Fruit fly (Drosophila melanogaster) whole organism, embryonic: Measurements from ENCODE around the gene CG42693.

ENCODE experiments used
- Adf1 ChIP-seq: fragments of 200-800 bp; sonication (Bioruptor generic); IDR thresholded peaks from 2 replicates; pipeline ENCODE4 v1.3.6; 2022; ENCODE audit warnings: missing biosample characterization, missing genetic modification characterization
- Awh ChIP-seq: fragments of 200-800 bp; sonication (Bioruptor generic); IDR thresholded peaks from 2 replicates; pipeline ENCODE4, ENCODE4 v1.3.6; 2022; ENCODE audit warnings: missing biosample characterization, missing genetic modification characterization
- Blimp-1 ChIP-seq: fragments of 200-800 bp; sonication (Bioruptor generic); optimal IDR thresholded peaks from 3 replicates; lab custom pipeline; 2018; ENCODE audit warnings: missing biosample characterization, missing genetic modification characterization, mild to moderate bottlenecking, moderate library complexity, missing genetic modification reagents
- CG10209 ChIP-seq: fragments of 200-800 bp; sonication (Bioruptor generic); optimal IDR thresholded peaks from 3 replicates; lab custom pipeline; 2017; ENCODE audit warnings: missing biosample characterization, mild to moderate bottlenecking, missing genetic modification characterization, missing genetic modification reagents
- CG10654 ChIP-seq: fragments of 200-800 bp; sonication (Bioruptor generic); optimal IDR thresholded peaks from 2 replicates; lab custom pipeline; 2016; ENCODE audit warnings: missing biosample characterization, missing genetic modification characterization
- CG12942 ChIP-seq: fragments of 200-800 bp; sonication (Bioruptor generic); optimal IDR thresholded peaks from 3 replicates; lab custom pipeline; 2016; ENCODE audit warnings: missing biosample characterization, missing genetic modification characterization
- CG14014 ChIP-seq: fragments of 200-800 bp; sonication (Bioruptor generic); IDR thresholded peaks from 2 replicates; pipeline ENCODE4 v1.3.6; 2022; ENCODE audit warnings: missing biosample characterization, missing genetic modification characterization
- CG15479 ChIP-seq: fragments of 200-800 bp; sonication (Bioruptor generic); optimal IDR thresholded peaks from 3 replicates; lab custom pipeline; 2019; ENCODE audit warnings: missing biosample characterization, mild to moderate bottlenecking, missing genetic modification characterization, moderate library complexity
- CG1602 ChIP-seq: fragments of 200-800 bp; sonication (Bioruptor generic); optimal IDR thresholded peaks from 3 replicates; lab custom pipeline; 2016; ENCODE audit warnings: missing biosample characterization, missing genetic modification characterization
- CG16813 ChIP-seq: fragments of 200-800 bp; sonication (Bioruptor generic); IDR thresholded peaks from 3 replicates; pipeline ENCODE4 v1.3.6; 2022; ENCODE audit warnings: missing biosample characterization, missing genetic modification characterization; ENCODE audit not compliant: partially characterized antibody
- CG17328 ChIP-seq: fragments of 200-800 bp; sonication (Bioruptor generic); IDR thresholded peaks from 2 replicates; pipeline ENCODE4 v1.3.6; 2022; ENCODE audit warnings: missing biosample characterization, missing genetic modification characterization
- CG17385 ChIP-seq: fragments of 200-800 bp; sonication (Bioruptor generic); optimal IDR thresholded peaks from 3 replicates; lab custom pipeline; 2018; ENCODE audit warnings: missing biosample characterization, mild to moderate bottlenecking, missing genetic modification characterization
- CG2712 ChIP-seq: fragments of 200-800 bp; optimal IDR thresholded peaks from 3 replicates; lab custom pipeline; 2019; ENCODE audit warnings: missing biosample characterization, mild to moderate bottlenecking, missing genetic modification characterization, moderate library complexity
- CG30431 ChIP-seq: fragments of 200-800 bp; sonication (Bioruptor generic); optimal IDR thresholded peaks from 2 replicates; lab custom pipeline; 2017; ENCODE audit warnings: missing biosample characterization, missing genetic modification characterization
- CG3847 ChIP-seq: fragments of 200-800 bp; sonication (Bioruptor generic); IDR thresholded peaks from 2 replicates; pipeline ENCODE4 v1.3.6; 2022; ENCODE audit warnings: missing biosample characterization, missing genetic modification characterization
- CG4617 ChIP-seq: fragments of 200-800 bp; sonication (Bioruptor generic); optimal IDR thresholded peaks from 3 replicates; lab custom pipeline; 2016; ENCODE audit warnings: missing biosample characterization, missing genetic modification characterization, borderline replicate concordance
- CG4707 ChIP-seq: fragments of 200-800 bp; sonication (Bioruptor generic); optimal IDR thresholded peaks from 2 replicates; lab custom pipeline; 2018; ENCODE audit warnings: missing biosample characterization, mild to moderate bottlenecking, missing genetic modification characterization, moderate library complexity
- CG8089 ChIP-seq: fragments of 200-800 bp; sonication (Bioruptor generic); optimal IDR thresholded peaks from 3 replicates; lab custom pipeline; 2016; ENCODE audit warnings: missing biosample characterization, missing genetic modification characterization
- CG8765 ChIP-seq: fragments of 200-800 bp; sonication (Bioruptor generic); IDR thresholded peaks from 2 replicates; pipeline ENCODE4 v1.3.6; 2022; ENCODE audit warnings: missing biosample characterization, missing genetic modification characterization
- CG8944 ChIP-seq: fragments of 200-800 bp; sonication (Bioruptor generic); optimal IDR thresholded peaks from 3 replicates; lab custom pipeline; 2016; ENCODE audit warnings: missing biosample characterization, missing genetic modification characterization
- Dad ChIP-seq: fragments of 200-800 bp; sonication (Bioruptor generic); optimal IDR thresholded peaks from 3 replicates; lab custom pipeline; 2016; ENCODE audit warnings: missing biosample characterization, missing genetic modification characterization
- Doc2 ChIP-seq: fragments of 200-800 bp; sonication (Bioruptor generic); IDR thresholded peaks from 2 replicates; pipeline ENCODE4 v1.3.6; 2022; ENCODE audit warnings: missing biosample characterization, missing genetic modification characterization
- Hr3 ChIP-seq: fragments of 200-800 bp; sonication (Bioruptor generic); optimal IDR thresholded peaks from 3 replicates; lab custom pipeline; 2016; ENCODE audit warnings: missing biosample characterization, missing genetic modification characterization
- Lhr ChIP-seq: fragments of 200-800 bp; sonication (Bioruptor generic); optimal IDR thresholded peaks from 3 replicates; lab custom pipeline; 2017; ENCODE audit warnings: mild to moderate bottlenecking, missing biosample characterization, missing genetic modification reagents, missing genetic modification characterization
- Oli ChIP-seq: fragments of 200-800 bp; sonication (Bioruptor generic); optimal IDR thresholded peaks from 2 replicates; lab custom pipeline; 2018; ENCODE audit warnings: missing biosample characterization, mild to moderate bottlenecking, missing genetic modification characterization, moderate library complexity
- Optix ChIP-seq: fragments of 200-800 bp; sonication (Bioruptor generic); IDR thresholded peaks from 3 replicates; pipeline ENCODE4 v1.3.6; 2022; ENCODE audit warnings: missing biosample characterization, missing genetic modification characterization
- Rfx ChIP-seq: fragments of 200-800 bp; sonication (Bioruptor generic); IDR thresholded peaks from 2 replicates; pipeline ENCODE4 v1.3.6; 2022; ENCODE audit warnings: missing biosample characterization, missing genetic modification characterization
- Side ChIP-seq: fragments of 200-800 bp; sonication (Bioruptor generic); optimal IDR thresholded peaks from 2 replicates; lab custom pipeline; 2016; ENCODE audit warnings: missing biosample characterization, missing genetic modification characterization
- Sry-δ ChIP-seq: fragments of 200-800 bp; sonication (Bioruptor generic); optimal IDR thresholded peaks from 2 replicates; lab custom pipeline; 2016; ENCODE audit warnings: missing biosample characterization, missing genetic modification characterization
- Trl ChIP-seq, 3 experiments: fragments of >200 bp in 2 of 3; fragments of 200-800 bp in 1 of 3; sonication (Bioruptor generic) in 1 of 3; optimal IDR thresholded peaks; 2 replicates in 1 of 3; 3 replicates in 2 of 3; lab custom pipeline; 2016 to 2017; ENCODE audit warnings: missing biosample characterization in 1 of 3, missing genetic modification characterization in 1 of 3
- Xbp1 ChIP-seq: fragments of 200-800 bp; sonication (Bioruptor generic); optimal IDR thresholded peaks from 3 replicates; lab custom pipeline; 2016; ENCODE audit warnings: missing biosample characterization, mild to moderate bottlenecking, missing genetic modification characterization
- ase ChIP-seq: fragments of 200-800 bp; sonication (Bioruptor generic); IDR thresholded peaks from 3 replicates; pipeline ENCODE4 v1.3.6; 2022; ENCODE audit warnings: missing biosample characterization, missing genetic modification characterization
- az2 ChIP-seq: fragments of 200-800 bp; sonication (Bioruptor generic); optimal IDR thresholded peaks from 3 replicates; lab custom pipeline; 2016; ENCODE audit warnings: missing biosample characterization, missing genetic modification characterization
- br ChIP-seq: fragments of >200 bp; optimal IDR thresholded peaks from 2 replicates; lab custom pipeline; 2017
- cg ChIP-seq: fragments of 200-800 bp; sonication (Bioruptor generic); optimal IDR thresholded peaks from 3 replicates; lab custom pipeline; 2019; ENCODE audit warnings: missing biosample characterization, mild to moderate bottlenecking, missing genetic modification characterization, moderate library complexity
- dmrt11E ChIP-seq: fragments of 200-800 bp; sonication (Bioruptor generic); optimal IDR thresholded peaks from 3 replicates; lab custom pipeline; 2018; ENCODE audit warnings: missing biosample characterization, mild to moderate bottlenecking, missing genetic modification characterization, moderate library complexity
- ewg ChIP-seq: fragments of 200-800 bp; sonication (Bioruptor generic); optimal IDR thresholded peaks from 3 replicates; lab custom pipeline; 2017; ENCODE audit warnings: mild to moderate bottlenecking, missing biosample characterization, missing genetic modification reagents, missing genetic modification characterization
- fd96Cb ChIP-seq: fragments of 200-800 bp; sonication (Bioruptor generic); optimal IDR thresholded peaks from 2 replicates; lab custom pipeline; 2018; ENCODE audit warnings: missing biosample characterization, mild to moderate bottlenecking, missing genetic modification characterization, moderate library complexity
- gem ChIP-seq: fragments of 200-800 bp; sonication (Bioruptor generic); optimal IDR thresholded peaks from 2 replicates; lab custom pipeline; 2019; ENCODE audit warnings: missing biosample characterization, mild to moderate bottlenecking, missing genetic modification characterization, moderate library complexity
- nom ChIP-seq: fragments of 200-800 bp; sonication (Bioruptor generic); optimal IDR thresholded peaks from 2 replicates; lab custom pipeline; 2017; ENCODE audit warnings: missing biosample characterization, missing genetic modification characterization, mild to moderate bottlenecking, moderate library complexity, missing genetic modification reagents
- pan ChIP-seq, 4 experiments: fragments of >200 bp in 3 of 4; fragments of 200-800 bp in 1 of 4; sonication (Bioruptor generic) in 1 of 4; optimal IDR thresholded peaks in 3 of 4; IDR thresholded peaks in 1 of 4; 2 replicates each; pipeline versions ENCODE4 v1.3.6 to Lab custom; 2017 to 2022; ENCODE audit warnings: missing biosample characterization in 2 of 4, missing genetic modification characterization in 2 of 4, mixed read lengths in 1 of 4
- pfk ChIP-seq: fragments of 200-800 bp; sonication (Bioruptor generic); optimal IDR thresholded peaks from 2 replicates; lab custom pipeline; 2018; ENCODE audit warnings: missing biosample characterization, mild to moderate bottlenecking, missing genetic modification characterization, moderate library complexity
- sc ChIP-seq, 3 experiments: fragments of >200 bp in 2 of 3; fragments of 200-800 bp in 1 of 3; sonication (Bioruptor generic) in 1 of 3; optimal IDR thresholded peaks; 2 replicates in 2 of 3; 3 replicates in 1 of 3; lab custom pipeline; 2017; ENCODE audit warnings: mild to moderate bottlenecking in 1 of 3, missing biosample characterization in 1 of 3, missing genetic modification characterization in 1 of 3, missing genetic modification reagents in 1 of 3
- sd ChIP-seq: fragments of 200-800 bp; sonication (Bioruptor generic); optimal IDR thresholded peaks from 3 replicates; lab custom pipeline; 2018; ENCODE audit warnings: missing biosample characterization, mild to moderate bottlenecking, missing genetic modification characterization, moderate library complexity
- slp2 ChIP-seq: fragments of 200-800 bp; sonication (Bioruptor generic); optimal IDR thresholded peaks from 2 replicates; lab custom pipeline; 2016; ENCODE audit warnings: missing biosample characterization, missing genetic modification characterization
- tio ChIP-seq: fragments of 200-800 bp; sonication (Bioruptor generic); optimal IDR thresholded peaks from 2 replicates; lab custom pipeline; 2017; ENCODE audit warnings: missing biosample characterization, missing genetic modification characterization, inconsistent platforms
- trem ChIP-seq: fragments of 200-800 bp; optimal IDR thresholded peaks from 3 replicates; lab custom pipeline; 2019; ENCODE audit warnings: missing biosample characterization, mild to moderate bottlenecking, missing genetic modification characterization, moderate library complexity
- twi ChIP-seq: fragments of 200-800 bp; optimal IDR thresholded peaks from 2 replicates; lab custom pipeline; 2019; ENCODE audit warnings: missing biosample characterization, mild to moderate bottlenecking, missing genetic modification characterization, moderate library complexity
- zfh1 ChIP-seq: fragments of 200-800 bp; sonication (Bioruptor generic); IDR thresholded peaks from 3 replicates; pipeline ENCODE4 v1.3.6; 2022; ENCODE audit warnings: missing biosample characterization, missing genetic modification characterization

The CG42693 gene

DNA sequence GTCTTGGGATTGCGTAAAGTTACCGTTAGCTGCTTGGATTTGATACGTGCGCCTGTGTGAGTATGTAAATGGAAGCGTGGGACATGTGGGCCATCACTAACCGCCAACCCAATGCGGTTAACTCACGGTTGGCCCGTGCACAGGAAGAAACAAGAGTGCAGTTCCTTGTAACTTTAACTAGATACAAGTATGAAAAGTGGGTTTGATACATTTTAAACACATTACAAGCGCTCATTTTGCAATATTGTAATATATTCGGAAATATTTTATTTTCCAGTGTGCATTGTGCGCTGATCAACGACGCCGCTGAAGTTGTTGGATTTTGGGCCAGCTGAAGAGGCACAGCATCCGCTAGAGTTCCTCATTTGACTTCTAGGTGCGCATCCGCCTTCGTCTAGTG, 20.4 kb downstream of the CG42693 start (continued):
- peak; percentile 41 for TF ChIP-seq ewg (GFP tag; lab: Kevin White, UChicago)
- no peak for TF ChIP-seq CG3847 (GFP tag; lab: Robert Waterston, UW)
- no peak for TF ChIP-seq nom
- TF ChIP-seq CG10209 (GFP tag; lab: Kevin White, UChicago): peak; percentile 33
- TF ChIP-seq Sry-δ (GFP tag; lab: Kevin White, UChicago): no peak
- TF ChIP-seq pfk (GFP tag; lab: Kevin White, UChicago): no peak
- peak; percentile 68 for TF ChIP-seq sd (tag; lab: Kevin White, UChicago)
- no peak for TF ChIP-seq fd96Cb (tag; lab: Kevin White, UChicago)
- TF ChIP-seq CG2712 (tag; lab: Kevin White, UChicago): peak; percentile 50
- peak; percentile 22 for TF ChIP-seq CG8089 (GFP tag; lab: Kevin White, UChicago)
- TF ChIP-seq Adf1: no peak
- TF ChIP-seq CG16813 (GFP tag; lab: Robert Waterston, UW): no peak
- TF ChIP-seq Hr3 (GFP tag; lab: Kevin White, UChicago): peak; percentile 29
- peak; percentile 0 for TF ChIP-seq tio (GFP tag; lab: Kevin White, UChicago)
- TF ChIP-seq Awh: 0 out of 2 replicates have a peak, but pooled peaks have one; percentile 39
- TF ChIP-seq ase (GFP tag; lab: Robert Waterston, UW): no peak
- no peak for TF ChIP-seq CG15479 (GFP tag; lab: Kevin White, UChicago)
- no peak for TF ChIP-seq CG4617 (GFP tag; lab: Kevin White, UChicago)
- TF ChIP-seq Lhr (GFP tag; lab: Kevin White, UChicago): peak; percentile 16
- no peak for TF ChIP-seq CG8765 (GFP tag; lab: Robert Waterston, UW)
- no peak for TF ChIP-seq cg (GFP tag; lab: Kevin White, UChicago)
- no peak for TF ChIP-seq CG8944 (GFP tag; lab: Kevin White, UChicago)
- TF ChIP-seq Xbp1: peak; percentile 51
- TF ChIP-seq az2: peak; percentile 60
- TF ChIP-seq slp2 (GFP tag; lab: Kevin White, UChicago): peak; percentile 23
- TF ChIP-seq Side (GFP tag; lab: Kevin White, UChicago): peak; percentile 14
- TF ChIP-seq CG10654: no peak
- TF ChIP-seq CG14014 (GFP tag; lab: Robert Waterston, UW): no peak
- peak; percentile 15 for TF ChIP-seq trem (tag; lab: Kevin White, UChicago)
- TF ChIP-seq CG17385 (GFP tag; lab: Kevin White, UChicago): peak; percentile 22
- no peak for TF ChIP-seq Trl (optimal IDR thresholded peaks at IDR 0.05; lab: Kevin White, UChicago)
- peak; percentile 26 for TF ChIP-seq Trl (GFP tag; optimal IDR thresholded peaks at IDR 0.05; lab: Kevin White, UChicago)
- TF ChIP-seq CG4707 (GFP tag; lab: Kevin White, UChicago): no peak
- peak; percentile 70 for TF ChIP-seq gem (tag; lab: Kevin White, UChicago)
- TF ChIP-seq Optix: no peak
- TF ChIP-seq Rfx (GFP tag; lab: Robert Waterston, UW): 0 out of 2 replicates have a peak, but pooled peaks have one; percentile 6
- TF ChIP-seq twi (tag; lab: Kevin White, UChicago): no peak
- TF ChIP-seq br: no peak
- peak; percentile 53 for TF ChIP-seq Oli (tag; lab: Kevin White, UChicago)
- peak; percentile 5 for TF ChIP-seq CG12942 (GFP tag; lab: Kevin White, UChicago)
- no peak for TF ChIP-seq sc (optimal IDR thresholded peaks at IDR 0.05; lab: Kevin White, UChicago)
- TF ChIP-seq sc (GFP tag; optimal IDR thresholded peaks at IDR 0.05; lab: Kevin White, UChicago): peak; percentile 41
- TF ChIP-seq Doc2 (GFP tag; lab: Robert Waterston, UW): no peak
- TF ChIP-seq Dad (GFP tag; lab: Kevin White, UChicago): no peak
- peak; percentile 18 for TF ChIP-seq Blimp-1 (GFP tag; lab: Kevin White, UChicago)
- 0 out of 3 replicates have a peak, but pooled peaks have one; percentile 24 for TF ChIP-seq zfh1 (GFP tag; lab: Robert Waterston, UW)
- TF ChIP-seq CG30431: peak; percentile 21
- TF ChIP-seq dmrt11E (tag; lab: Kevin White, UChicago): peak; percentile 67
- TF ChIP-seq CG1602 (GFP tag; lab: Kevin White, UChicago): no peak
- peak; percentile 67 for TF ChIP-seq CG17328 (GFP tag; lab: Robert Waterston, UW)
- no peak for TF ChIP-seq pan (optimal IDR thresholded peaks at IDR 0.05; lab: Kevin White, UChicago)
- peak in 1 of 2 experiments; percentile 34 for TF ChIP-seq pan (GFP tag; optimal IDR thresholded peaks at IDR 0.05 in 1 of 2, IDR thresholded peaks at IDR 0.05 in 1 of 2)
